3 fruit fly cellular contexts compared by ENCODE assay signal in genomic region chrX:15333066-15333874, dm6.
TF ChIP-seq lines count a peak whose summit lies in the region.

Gene CG9114, minus strand, starts transcription at chrX:15333154.
Gene HDAC6, plus strand, starts transcription at chrX:15333310.

TF ChIP-seq in whole organism, embryonic, 481 proteins besides CTCF, POLR2A, EP300 and RAD21 (continued from another document and continues in another):
- TF ChIP-seq unc-4 (GFP tag; IDR thresholded peaks at IDR 0.05; lab: Robert Waterston, UW; ENCODE audit: partially characterized antibody): peak; percentile 91
- peak; percentile 87 for TF ChIP-seq scrt (GFP tag; optimal IDR thresholded peaks at IDR 0.05; lab: Kevin White, UChicago)
- peak; percentile 65 for TF ChIP-seq MESR4 (GFP tag; optimal IDR thresholded peaks at IDR 0.05; lab: Kevin White, UChicago)
- peak; percentile 85 for TF ChIP-seq CG16813 (GFP tag; IDR thresholded peaks at IDR 0.05; lab: Robert Waterston, UW; ENCODE audit: partially characterized antibody)
- TF ChIP-seq CG14050 (GFP tag; IDR thresholded peaks at IDR 0.05; lab: Robert Waterston, UW): no peak
- TF ChIP-seq Rfx (GFP tag; IDR thresholded peaks at IDR 0.05; lab: Robert Waterston, UW): 0 out of 2 replicates have a peak, but pooled peaks have one; percentile 23
- TF ChIP-seq fd102C (GFP tag; optimal IDR thresholded peaks at IDR 0.05; lab: Kevin White, UChicago): no peak
- peak; percentile 93 for TF ChIP-seq sna (GFP tag; IDR thresholded peaks at IDR 0.05; lab: Robert Waterston, UW; ENCODE audit: partially characterized antibody)
- TF ChIP-seq Sox102F (GFP tag; optimal IDR thresholded peaks at IDR 0.05; lab: Kevin White, UChicago): no peak
- 0 out of 3 replicates have a peak, but pooled peaks have one; percentile 13 for TF ChIP-seq CG17361 (GFP tag; IDR thresholded peaks at IDR 0.05; lab: Robert Waterston, UW)
- TF ChIP-seq CG14667 (GFP tag; IDR thresholded peaks at IDR 0.05; lab: Robert Waterston, UW): no peak
- no peak for TF ChIP-seq HHEX (GFP tag; optimal IDR thresholded peaks at IDR 0.05; lab: Kevin White, UChicago)
- TF ChIP-seq gcm (GFP tag; optimal IDR thresholded peaks at IDR 0.05; lab: Kevin White, UChicago): peak; percentile 49
- no peak for TF ChIP-seq HLH54F (GFP tag; optimal IDR thresholded peaks at IDR 0.05; lab: Kevin White, UChicago)
- TF ChIP-seq zfh1 (GFP tag; IDR thresholded peaks at IDR 0.05; lab: Robert Waterston, UW): 0 out of 3 replicates have a peak, but pooled peaks have one; percentile 17
- peak; percentile 27 for TF ChIP-seq Meics (GFP tag; optimal IDR thresholded peaks at IDR 0.05; lab: Kevin White, UChicago)
- TF ChIP-seq CG2129 (GFP tag; IDR thresholded peaks at IDR 0.05; lab: Robert Waterston, UW; ENCODE audit: partially characterized antibody): peak; percentile 70; the same call in 1 of the 2 replicates
- no peak for TF ChIP-seq fru (optimal IDR thresholded peaks at IDR 0.05; lab: Kevin White, UChicago)
- TF ChIP-seq CG43689 (GFP tag; IDR thresholded peaks at IDR 0.05; lab: Robert Waterston, UW): no peak
- TF ChIP-seq vnd (GFP tag; IDR thresholded peaks at IDR 0.05; lab: Robert Waterston, UW; ENCODE audit: partially characterized antibody): peak; percentile 87; the same call in 2 of the 3 replicates
- no peak for TF ChIP-seq Dek (tag; optimal IDR thresholded peaks at IDR 0.05; lab: Kevin White, UChicago)
- TF ChIP-seq phol (tag; optimal IDR thresholded peaks at IDR 0.05; lab: Kevin White, UChicago): peak; percentile 3
- no peak for TF ChIP-seq Bteb2 (GFP tag; optimal IDR thresholded peaks at IDR 0.05; lab: Kevin White, UChicago)
- TF ChIP-seq crp (GFP tag; optimal IDR thresholded peaks at IDR 0.05; lab: Kevin White, UChicago): peak; percentile 22 to 90
- peak; percentile 89 for TF ChIP-seq CG14860 (GFP tag; IDR thresholded peaks at IDR 0.05; lab: Robert Waterston, UW; ENCODE audit: partially characterized antibody)
- TF ChIP-seq Trl (optimal IDR thresholded peaks at IDR 0.05; lab: Kevin White, UChicago): peak; percentile 74 to 81
- TF ChIP-seq Trl (GFP tag; optimal IDR thresholded peaks at IDR 0.05; lab: Kevin White, UChicago): peak; percentile 38
- peak; percentile 97 for TF ChIP-seq chinmo (GFP tag; IDR thresholded peaks at IDR 0.05; lab: Robert Waterston, UW; ENCODE audit: partially characterized antibody)
- TF ChIP-seq Spps (tag; optimal IDR thresholded peaks at IDR 0.05; lab: Kevin White, UChicago): no peak
- TF ChIP-seq zen2 (GFP tag; IDR thresholded peaks at IDR 0.05; lab: Robert Waterston, UW; ENCODE audit: partially characterized antibody): peak; percentile 70; the same call in 2 of the 3 replicates
- TF ChIP-seq inv (GFP tag; IDR thresholded peaks at IDR 0.05; lab: Robert Waterston, UW; ENCODE audit: partially characterized antibody): peak; percentile 84
- TF ChIP-seq CG15514 (GFP tag; optimal IDR thresholded peaks at IDR 0.05; lab: Kevin White, UChicago): peak; percentile 76
- TF ChIP-seq bsh (GFP tag; optimal IDR thresholded peaks at IDR 0.05; lab: Kevin White, UChicago): peak in 1 of 2 experiments; percentile 3
- no peak for TF ChIP-seq ind (GFP tag; optimal IDR thresholded peaks at IDR 0.05; lab: Kevin White, UChicago)
- TF ChIP-seq Sin3A (optimal IDR thresholded peaks at IDR 0.05; lab: Kevin White, UChicago): peak; percentile 83
- no peak for TF ChIP-seq CG12071 (GFP tag; optimal IDR thresholded peaks at IDR 0.05; lab: Kevin White, UChicago)
- no peak for TF ChIP-seq CG15011 (GFP tag; optimal IDR thresholded peaks at IDR 0.05; lab: Kevin White, UChicago)
- peak; percentile 54 for TF ChIP-seq pzg (GFP tag; optimal IDR thresholded peaks at IDR 0.05; lab: Kevin White, UChicago)
- no peak for TF ChIP-seq dmrt11E (tag; optimal IDR thresholded peaks at IDR 0.05; lab: Kevin White, UChicago)
- no peak for TF ChIP-seq tap (tag; optimal IDR thresholded peaks at IDR 0.05; lab: Kevin White, UChicago)
- no peak for TF ChIP-seq Jarid2 (GFP tag; optimal IDR thresholded peaks at IDR 0.05; lab: Kevin White, UChicago)

TF ChIP-seq in whole organism, prepupa, 60 proteins besides CTCF, POLR2A, EP300 and RAD21 (continued from another document):
- TF ChIP-seq CG6163 (GFP tag; IDR thresholded peaks at IDR 0.05; lab: Robert Waterston, UW): peak; percentile 53; the same call in 1 of the 3 replicates
- TF ChIP-seq CG34406 (GFP tag; optimal IDR thresholded peaks at IDR 0.05; lab: Kevin White, UChicago): peak; percentile 3
- TF ChIP-seq fkh (GFP tag; optimal IDR thresholded peaks at IDR 0.05; lab: Kevin White, UChicago): peak; percentile 68
- TF ChIP-seq Eip75B (GFP tag; optimal IDR thresholded peaks at IDR 0.05; lab: Kevin White, UChicago): peak; percentile 40
- TF ChIP-seq CG7368 (GFP tag; optimal IDR thresholded peaks at IDR 0.05; lab: Kevin White, UChicago): peak; percentile 0

TF ChIP-seq in whole organism, wandering third instar larva, 38 proteins besides CTCF, POLR2A, EP300 and RAD21 (continued from another document):
- TF ChIP-seq Dif (GFP tag; optimal IDR thresholded peaks at IDR 0.05; lab: Kevin White, UChicago; ENCODE audit: partially characterized antibody) (peak; percentile 73), dmrt93B (GFP tag; optimal IDR thresholded peaks at IDR 0.05; lab: Kevin White, UChicago) (no peak), ey (GFP tag; optimal IDR thresholded peaks at IDR 0.05; lab: Kevin White, UChicago) (no peak), GATAd (GFP tag; optimal IDR thresholded peaks at IDR 0.05; lab: Kevin White, UChicago) (no peak), Rel (GFP tag; optimal IDR thresholded peaks at IDR 0.05; lab: Kevin White, UChicago) (no peak), Rel (tag; optimal IDR thresholded peaks at IDR 0.05; lab: Kevin White, UChicago) (peak; percentile 80), brk (GFP tag; optimal IDR thresholded peaks at IDR 0.05; lab: Kevin White, UChicago) (no peak), br (GFP tag; optimal IDR thresholded peaks at IDR 0.05; lab: Kevin White, UChicago) (no peak), fru (GFP tag; optimal IDR thresholded peaks at IDR 0.05; lab: Kevin White, UChicago) (peak; percentile 93), Mio (GFP tag; optimal IDR thresholded peaks at IDR 0.05; lab: Kevin White, UChicago) (no peak), sage (GFP tag; optimal IDR thresholded peaks at IDR 0.05; lab: Kevin White, UChicago) (no peak)
